Worm (Caenorhabditis elegans) whole organism, young adult: ENCODE data around the gene evl-18.

ENCODE experiments used
- B0019.2 ChIP-seq: fragments of 200-800 bp; sonication (Bioruptor generic); conservative IDR thresholded peaks from 2 replicates; pipeline ENCODE4 v1.3.6; 2022; ENCODE audit warnings: missing genetic modification reagents, missing genetic modification characterization, missing compliant biosample characterization
- B0035.1 ChIP-seq: sonication (generic microtip); optimal IDR thresholded peaks from 2 replicates; lab custom pipeline; 2016; ENCODE audit warnings: missing genetic modification characterization, mild to moderate bottlenecking, missing compliant biosample characterization, missing genotype, missing genetic modification reagents
- B0336.3 ChIP-seq: fragments of 200-800 bp; sonication (Bioruptor generic); IDR thresholded peaks from 2 replicates; pipeline ENCODE4 v1.3.6; 2022; ENCODE audit warnings: missing genetic modification characterization, missing compliant biosample characterization
- C06A6.2 ChIP-seq: fragments of 200-800 bp; sonication (Bioruptor generic); conservative IDR thresholded peaks from 2 replicates; pipeline ENCODE4 v1.3.6; 2022; ENCODE audit warnings: missing genetic modification characterization, missing compliant biosample characterization
- D2030.7 ChIP-seq: fragments of 200-800 bp; sonication (Bioruptor generic); IDR thresholded peaks from 2 replicates; pipeline ENCODE4 v1.3.6; 2022; ENCODE audit warnings: missing genetic modification reagents, missing genetic modification characterization, missing compliant biosample characterization
- F57C9.4 ChIP-seq: sonication (generic microtip); optimal IDR thresholded peaks from 2 replicates; lab custom pipeline; 2017; ENCODE audit warnings: mild to moderate bottlenecking, missing genetic modification characterization, missing compliant biosample characterization
- K12H6.12 ChIP-seq: fragments of 200-800 bp; sonication (Bioruptor generic); optimal IDR thresholded peaks from 2 replicates; lab custom pipeline; 2018; ENCODE audit warnings: mild to moderate bottlenecking, missing genetic modification characterization, missing compliant biosample characterization
- Y53F4B.3 ChIP-seq: fragments of 200-800 bp; sonication (Bioruptor generic); IDR thresholded peaks from 2 replicates; pipeline ENCODE4 v1.3.6; 2022; ENCODE audit warnings: missing genetic modification reagents, missing genetic modification characterization, missing compliant biosample characterization
- Y95B8A.8 ChIP-seq: fragments of 200-800 bp; sonication (Bioruptor generic); IDR thresholded peaks from 2 replicates; pipeline ENCODE4 v1.3.6; 2022; ENCODE audit warnings: missing genetic modification reagents, missing genetic modification characterization, missing compliant biosample characterization
- ama-1 ChIP-seq, 3 experiments: fragments of 150-350 bp in 1 of 3; sonication (generic microtip) in 2 of 3; optimal IDR thresholded peaks; 2 replicates each; lab custom pipeline; 2014 to 2018; ENCODE audit warnings: missing biosample characterization in 2 of 3, missing genetic modification characterization in 2 of 3, missing genetic modification reagents in 2 of 3
- athp-1 ChIP-seq: sonication (generic microtip); optimal IDR thresholded peaks from 2 replicates; lab custom pipeline; 2017; ENCODE audit warnings: mild to moderate bottlenecking, missing genetic modification characterization, missing compliant biosample characterization
- attf-3 ChIP-seq: fragments of 200-800 bp; sonication (Bioruptor generic); conservative IDR thresholded peaks from 2 replicates; pipeline ENCODE4 v1.3.6; 2022; ENCODE audit warnings: missing genetic modification reagents, missing genetic modification characterization, missing compliant biosample characterization
- bed-2 ChIP-seq: fragments of 200-800 bp; sonication (Bioruptor generic); IDR thresholded peaks from 2 replicates; pipeline ENCODE4 v1.3.6; 2022; ENCODE audit warnings: missing genetic modification reagents, missing genetic modification characterization, missing compliant biosample characterization
- ccch-3 ChIP-seq: fragments of 200-800 bp; sonication (Bioruptor generic); optimal IDR thresholded peaks from 2 replicates; lab custom pipeline; 2018; ENCODE audit warnings: mild to moderate bottlenecking, missing genetic modification characterization, missing compliant biosample characterization
- cebp-1 ChIP-seq, 2 experiments: fragments of 200-800 bp in 1 of 2; sonication (Bioruptor generic) in 1 of 2; sonication (generic microtip) in 1 of 2; IDR thresholded peaks in 1 of 2; optimal IDR thresholded peaks in 1 of 2; 2 replicates each; pipeline versions ENCODE4 v1.3.6 to Lab custom; 2017 to 2022; ENCODE audit warnings: missing compliant biosample characterization in 2 of 2, missing genetic modification characterization in 2 of 2, mild to moderate bottlenecking in 1 of 2, missing genetic modification reagents in 1 of 2, moderate library complexity in 1 of 2
- ceh-40 ChIP-seq: fragments of 200-800 bp; sonication (Bioruptor generic); IDR thresholded peaks from 2 replicates; pipeline ENCODE4 v1.3.6; 2022; ENCODE audit warnings: missing genetic modification characterization, missing compliant biosample characterization
- ceh-58 ChIP-seq: fragments of 200-800 bp; sonication (Bioruptor generic); IDR thresholded peaks from 2 replicates; pipeline ENCODE4 v1.3.6; 2022; ENCODE audit warnings: missing genetic modification characterization, missing compliant biosample characterization
- ceh-91 ChIP-seq: fragments of 200-800 bp; sonication (Bioruptor generic); IDR thresholded peaks from 2 replicates; pipeline ENCODE4 v1.3.6; 2022; ENCODE audit warnings: missing genetic modification reagents, missing genetic modification characterization, missing compliant biosample characterization
- dox-1 ChIP-seq: fragments of 200-800 bp; sonication (Bioruptor generic); IDR thresholded peaks from 2 replicates; pipeline ENCODE4 v1.3.6; 2022; ENCODE audit warnings: missing genetic modification reagents, missing genetic modification characterization, missing compliant biosample characterization
- egrh-3 ChIP-seq: fragments of 200-800 bp; sonication (Bioruptor generic); IDR thresholded peaks from 2 replicates; pipeline ENCODE4 v1.3.6; 2022; ENCODE audit warnings: missing genetic modification reagents, missing genetic modification characterization, missing compliant biosample characterization
- hmg-1.2 ChIP-seq: fragments of 200-800 bp; sonication (Bioruptor generic); IDR thresholded peaks from 2 replicates; pipeline ENCODE4 v1.3.6; 2022; ENCODE audit warnings: missing genetic modification reagents, missing genetic modification characterization, missing compliant biosample characterization
- let-607 ChIP-seq, 2 experiments: fragments of 200-800 bp in 1 of 2; sonication (Bioruptor generic) in 1 of 2; sonication (generic microtip) in 1 of 2; optimal IDR thresholded peaks; 2 replicates each; lab custom pipeline; 2016 to 2018; ENCODE audit warnings: mild to moderate bottlenecking in 2 of 2, missing compliant biosample characterization in 2 of 2, missing genetic modification characterization in 2 of 2, moderate library complexity in 2 of 2, missing genotype in 1 of 2
- lin-40 ChIP-seq: sonication (generic microtip); optimal IDR thresholded peaks from 2 replicates; lab custom pipeline; 2016; ENCODE audit warnings: missing genetic modification characterization, mild to moderate bottlenecking, missing compliant biosample characterization, missing genotype, missing genetic modification reagents
- pbrm-1 ChIP-seq: fragments of 200-800 bp; sonication (Bioruptor generic); IDR thresholded peaks from 2 replicates; pipeline ENCODE4 v1.3.6; 2022; ENCODE audit warnings: missing genetic modification reagents, missing genetic modification characterization, missing compliant biosample characterization
- rcor-1 ChIP-seq: fragments of 200-800 bp; sonication (Bioruptor generic); IDR thresholded peaks from 2 replicates; pipeline ENCODE4 v1.3.6; 2022; ENCODE audit warnings: missing genetic modification reagents, missing genetic modification characterization, missing compliant biosample characterization
- repo-1 ChIP-seq: sonication (generic microtip); optimal IDR thresholded peaks from 2 replicates; lab custom pipeline; 2017; ENCODE audit warnings: mild to moderate bottlenecking, missing genetic modification characterization, missing compliant biosample characterization
- sea-2 ChIP-seq: fragments of 200-800 bp; sonication (Bioruptor generic); IDR thresholded peaks from 2 replicates; pipeline ENCODE4 v1.3.6; 2022; ENCODE audit warnings: missing genetic modification characterization, missing compliant biosample characterization
- snpc-1.3 ChIP-seq: sonication (generic microtip); optimal IDR thresholded peaks from 2 replicates; lab custom pipeline; 2017; ENCODE audit warnings: missing genetic modification characterization, mild to moderate bottlenecking, missing compliant biosample characterization, antibody characterized with exemption, moderate library complexity, missing genotype, missing genetic modification reagents; ENCODE audit not compliant: insufficient read depth
- unc-130 ChIP-seq: sonication (generic microtip); optimal IDR thresholded peaks from 2 replicates; lab custom pipeline; 2016; ENCODE audit warnings: missing genetic modification reagents, missing genetic modification characterization, missing compliant biosample characterization
- unc-62 ChIP-seq: fragments of 150-350 bp; optimal IDR thresholded peaks from 2 replicates; lab custom pipeline; 2014; ENCODE audit warnings: missing biosample characterization, missing genetic modification reagents, missing genetic modification characterization
- zim-3 ChIP-seq: sonication (generic microtip); optimal IDR thresholded peaks from 2 replicates; lab custom pipeline; 2017; ENCODE audit warnings: mild to moderate bottlenecking, missing genetic modification characterization, moderate library complexity, missing compliant biosample characterization
- ztf-22 ChIP-seq: fragments of 200-800 bp; sonication (Bioruptor generic); optimal IDR thresholded peaks from 2 replicates; lab custom pipeline; 2018; ENCODE audit warnings: mild to moderate bottlenecking, missing genetic modification characterization, moderate library complexity, missing compliant biosample characterization
- ztf-28 ChIP-seq: fragments of 200-800 bp; sonication (Bioruptor generic); IDR thresholded peaks from 2 replicates; pipeline ENCODE4 v1.3.6; 2022; ENCODE audit warnings: missing genetic modification reagents, missing genetic modification characterization, missing compliant biosample characterization
- ztf-3 ChIP-seq: fragments of 200-800 bp; sonication (Bioruptor generic); optimal IDR thresholded peaks from 2 replicates; lab custom pipeline; 2018; ENCODE audit warnings: mild to moderate bottlenecking, missing genetic modification characterization, missing compliant biosample characterization
- ztf-6 ChIP-seq: fragments of 200-800 bp; sonication (Bioruptor generic); IDR thresholded peaks from 2 replicates; pipeline ENCODE4 v1.3.6; 2022; ENCODE audit warnings: missing genetic modification reagents, missing genetic modification characterization, missing compliant biosample characterization

The evl-18 gene

DNA sequence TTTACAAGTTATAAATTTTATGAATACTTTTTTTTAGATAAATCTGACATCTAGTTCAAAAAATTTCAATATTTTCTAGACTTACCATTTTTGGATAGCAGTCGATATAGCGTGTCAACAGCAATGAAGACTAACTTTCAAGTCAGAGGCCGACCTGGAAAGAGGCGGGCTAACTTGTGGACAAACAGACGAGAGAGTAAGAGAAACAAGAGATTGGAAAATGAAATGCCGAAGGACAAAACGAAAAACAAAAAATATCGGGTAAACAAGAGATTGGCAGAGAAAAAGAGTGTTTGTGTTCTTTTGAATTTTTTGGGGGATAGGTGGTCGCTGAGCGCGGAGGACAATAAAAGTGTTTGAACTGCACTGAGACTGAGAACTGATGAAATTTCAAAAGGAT is 38.3 kb upstream of the evl-18 start, which contains the start of gene lec-4:
lec-4 (minus strand) TSS at position 154 of the 400 bp plus-strand sequence.
- 0 out of 2 replicates have a peak, but pooled peaks have one; percentile 13 for TF ChIP-seq pbrm-1 (GFP tag; lab: Robert Waterston, UW)
- TF ChIP-seq B0336.3 (GFP tag; lab: Robert Waterston, UW), result no peak
- no peak for TF ChIP-seq unc-62
- TF ChIP-seq ztf-22 (GFP tag; lab: Kevin White, UChicago), result no peak
- TF ChIP-seq hmg-1.2, result peak; percentile 29; the same call in 1 of the 2 replicates
- TF ChIP-seq ama-1 (optimal IDR thresholded peaks at IDR 0.05; lab: Kevin White, UChicago), result no peak
- no peak for TF ChIP-seq ama-1 (GFP tag; optimal IDR thresholded peaks at IDR 0.05; lab: Kevin White, UChicago)
- no peak for TF ChIP-seq sea-2 (GFP tag; lab: Robert Waterston, UW)
- TF ChIP-seq let-607 (tag; optimal IDR thresholded peaks at IDR 0.05; lab: Kevin White, UChicago), result no peak
- TF ChIP-seq cebp-1 (GFP tag; IDR thresholded peaks at IDR 0.05; lab: Robert Waterston, UW), result no peak
- TF ChIP-seq cebp-1 (tag; optimal IDR thresholded peaks at IDR 0.05; lab: Kevin White, UChicago), result peak; percentile 36
- peak; percentile 15 for TF ChIP-seq lin-40 (tag; lab: Kevin White, UChicago)
- TF ChIP-seq B0019.2 (GFP tag; lab: Robert Waterston, UW), result no peak

DNA sequence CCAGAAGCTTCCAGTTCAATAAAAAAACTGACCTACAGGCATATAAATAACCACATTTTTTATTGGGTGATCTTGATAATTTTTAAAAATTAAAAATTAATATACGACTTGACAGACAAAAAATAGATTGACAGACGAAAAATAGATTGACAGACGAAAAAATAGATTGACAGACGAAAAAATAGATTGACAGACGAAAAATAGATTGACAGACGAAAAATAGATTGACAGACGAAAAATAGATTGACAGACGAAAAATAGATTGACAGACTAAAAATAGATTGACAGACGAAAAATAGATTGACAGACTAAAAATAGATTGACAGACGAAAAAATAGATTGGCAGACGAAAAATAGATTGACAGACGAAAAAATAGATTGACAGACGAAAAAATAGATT is 35.5 kb upstream of the evl-18 start:
- TF ChIP-seq egrh-3 (GFP tag; lab: Robert Waterston, UW), result peak; percentile 96
- TF ChIP-seq ceh-91, result peak; percentile 70; the same call in 1 of the 2 replicates
- TF ChIP-seq ceh-58 (GFP tag; lab: Robert Waterston, UW), result 0 out of 2 replicates have a peak, but pooled peaks have one; percentile 81
- TF ChIP-seq ceh-40 (GFP tag; lab: Robert Waterston, UW), result 0 out of 2 replicates have a peak, but pooled peaks have one; percentile 20
- peak; percentile 76; the same call in 1 of the 2 replicates for TF ChIP-seq attf-3 (GFP tag; lab: Robert Waterston, UW)
- peak; percentile 16; the same call in 1 of the 2 replicates for TF ChIP-seq D2030.7 (GFP tag; lab: Robert Waterston, UW)
- TF ChIP-seq ztf-28, result 0 out of 2 replicates have a peak, but pooled peaks have one; percentile 32
- peak; percentile 100; the same call in 1 of the 2 replicates for TF ChIP-seq Y53F4B.3 (GFP tag; lab: Robert Waterston, UW)
- TF ChIP-seq, all 124 proteins: peak for 8; not testable (repeated sequence) for 116

DNA sequence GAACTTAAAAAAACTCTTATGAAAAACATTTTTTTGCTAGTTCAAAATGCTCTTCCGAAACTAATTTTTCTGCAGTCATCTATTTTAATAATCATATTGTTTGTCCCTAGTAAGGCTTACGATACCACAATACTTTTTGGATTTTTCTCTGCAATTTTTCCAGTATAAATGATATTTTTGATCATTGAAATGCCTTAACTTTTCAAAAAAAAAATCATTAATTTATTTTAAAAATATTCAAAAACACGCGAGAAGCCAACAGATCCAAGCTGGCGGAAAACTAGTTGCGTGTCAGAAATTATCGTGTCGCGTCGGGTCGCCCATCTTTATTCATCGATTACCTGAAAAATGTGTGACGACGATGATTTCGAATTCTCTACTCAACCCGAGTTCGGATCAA is 33.4 kb upstream of the evl-18 start, which contains the start of gene gmeb-3:
gmeb-3 (plus strand) TSS at position 301 of the 400 bp plus-strand sequence.
- TF ChIP-seq zim-3 (tag; lab: Kevin White, UChicago) (no peak), B0035.1 (tag; lab: Kevin White, UChicago) (no peak), rcor-1 (GFP tag; lab: Robert Waterston, UW) (no peak), unc-62 (no peak), bed-2 (GFP tag; lab: Robert Waterston, UW) (no peak), snpc-1.3 (tag; lab: Kevin White, UChicago) (no peak), Y95B8A.8 (GFP tag; lab: Robert Waterston, UW) (no peak), unc-130 (GFP tag; lab: Kevin White, UChicago) (no peak), C06A6.2 (GFP tag; lab: Robert Waterston, UW) (no peak), dox-1 (GFP tag; lab: Robert Waterston, UW) (no peak), F57C9.4 (tag; lab: Kevin White, UChicago) (no peak), Y53F4B.3 (GFP tag; lab: Robert Waterston, UW) (no peak), K12H6.12 (no peak), ztf-6 (no peak), repo-1 (tag; lab: Kevin White, UChicago) (no peak), ztf-3 (GFP tag; lab: Kevin White, UChicago) (no peak), athp-1 (tag; lab: Kevin White, UChicago) (no peak), ccch-3 (no peak)
